Worm (Caenorhabditis elegans) whole organism, L1 larva: ENCODE results near the gene elo-1.
A peak's percentile ranks its signal among the peaks of the same experiment; 100 is the strongest.

Source experiments
- C16A3.4 ChIP-seq: fragments of 150-350 bp; optimal IDR thresholded peaks from 2 replicates; lab custom pipeline; 2014; ENCODE audit warnings: missing biosample characterization, missing genetic modification characterization
- blmp-1 ChIP-seq: fragments of 150-350 bp; optimal IDR thresholded peaks from 2 replicates; lab custom pipeline; 2014; ENCODE audit warnings: missing biosample characterization, missing genetic modification characterization
- ceh-63 ChIP-seq: fragments of 200-800 bp; sonication (Bioruptor generic); optimal IDR thresholded peaks from 2 replicates; lab custom pipeline; 2018; ENCODE audit warnings: mild to moderate bottlenecking, missing genetic modification characterization, missing compliant biosample characterization
- unc-62 ChIP-seq: fragments of 150-350 bp; optimal IDR thresholded peaks from 2 replicates; lab custom pipeline; 2014; ENCODE audit warnings: missing biosample characterization, missing genetic modification reagents, missing genetic modification characterization

DNA sequence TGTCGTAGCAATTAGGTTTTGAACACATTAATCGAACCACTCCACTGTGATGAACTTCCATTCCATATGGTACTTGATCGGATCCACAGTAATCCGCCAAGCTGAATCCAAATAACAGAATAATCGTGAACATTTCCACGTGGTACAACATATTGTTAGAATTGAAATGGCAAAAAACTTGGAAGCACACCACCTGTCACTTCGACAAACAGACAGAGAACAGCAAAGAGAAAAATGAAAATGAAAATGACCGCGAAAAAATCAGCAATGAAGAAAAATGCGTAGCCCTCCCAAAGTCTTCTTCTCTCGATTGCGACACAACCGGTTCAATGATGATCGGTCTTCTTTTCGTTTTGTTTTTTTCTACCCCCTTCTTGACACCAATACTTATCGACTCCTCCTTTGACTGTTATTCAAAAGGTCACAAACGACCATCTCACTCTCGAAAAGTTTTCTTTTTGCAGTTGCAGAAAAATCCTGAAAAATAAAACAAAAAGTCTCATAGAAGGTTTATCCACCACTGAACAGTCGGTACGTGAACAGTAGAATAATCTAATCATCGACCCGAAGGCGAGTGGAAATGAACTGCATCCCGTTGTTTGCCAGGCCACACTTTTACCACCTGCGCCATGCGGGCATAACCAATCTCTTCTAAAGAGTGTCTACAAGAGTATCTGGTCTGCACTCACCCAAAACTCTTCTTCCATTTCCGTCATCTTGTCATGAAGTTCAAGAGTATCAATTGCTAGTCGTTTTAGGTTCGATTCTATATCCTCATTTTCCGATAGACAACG lies 48.8 kb upstream of the elo-1 start, which contains the start of gene wrt-3:
- no peak for TF ChIP-seq ceh-63
- peak; percentile 49 for TF ChIP-seq C16A3.4 (tag; lab: Kevin White, UChicago)
- TF ChIP-seq unc-62 = no peak
- peak; percentile 89 for TF ChIP-seq blmp-1 (tag; lab: Kevin White, UChicago)
